Worm (Caenorhabditis elegans): ENCODE results near the gene lin-26.

The lin-26 gene

ce11 chrII:7635296-7635695 lies 46.7 kb upstream of the lin-26 start (continued):
- no peak for TF ChIP-seq C17E4.6 (GFP tag; IDR thresholded peaks at IDR 0.05)
- no peak for TF ChIP-seq let-607 (tag; optimal IDR thresholded peaks at IDR 0.05)
- no peak for TF ChIP-seq attf-6 (GFP tag; IDR thresholded peaks at IDR 0.05)
- no peak for TF ChIP-seq C06A6.2 (GFP tag; conservative IDR thresholded peaks at IDR 0.05)
- TF ChIP-seq pbrm-1 (GFP tag; IDR thresholded peaks at IDR 0.05) = no peak
- TF ChIP-seq F55B11.4 (tag; optimal IDR thresholded peaks at IDR 0.05; ENCODE audit: borderline replicate concordance, insufficient read depth) = no peak
- no peak for TF ChIP-seq F52B5.7 (tag; optimal IDR thresholded peaks at IDR 0.05)
- no peak for TF ChIP-seq aptf-3 (GFP tag; IDR thresholded peaks at IDR 0.05)
- no peak for TF ChIP-seq egl-44 (GFP tag; IDR thresholded peaks at IDR 0.05)
- TF ChIP-seq dox-1 (GFP tag; IDR thresholded peaks at IDR 0.05) = 0 out of 2 replicates have a peak, but pooled peaks have one; percentile 13
- no peak for TF ChIP-seq F57C9.4 (tag; optimal IDR thresholded peaks at IDR 0.05)
- TF ChIP-seq F39B2.1 (GFP tag; IDR thresholded peaks at IDR 0.05) = no peak
- TF ChIP-seq ets-4 (GFP tag; optimal IDR thresholded peaks at IDR 0.05) = no peak
- no peak for TF ChIP-seq F33H1.4 (GFP tag; IDR thresholded peaks at IDR 0.05)
- TF ChIP-seq athp-1 (tag; optimal IDR thresholded peaks at IDR 0.05) = no peak

ce11 chrII:7636941-7637340 lies 45.1 kb upstream of the lin-26 start:
- no peak for TF ChIP-seq lin-26 (GFP tag; IDR thresholded peaks at IDR 0.05)
- TF ChIP-seq madf-3 (GFP tag; IDR thresholded peaks at IDR 0.05) = no peak
- no peak for TF ChIP-seq F10E7.11 (tag; optimal IDR thresholded peaks at IDR 0.05)
- TF ChIP-seq sptf-2 (GFP tag; optimal IDR thresholded peaks at IDR 0.05) = no peak
- TF ChIP-seq nfyb-1 (GFP tag; IDR thresholded peaks at IDR 0.05) = no peak
- no peak for TF ChIP-seq atf-7 (tag; optimal IDR thresholded peaks at IDR 0.05)
- TF ChIP-seq F37B4.10 (GFP tag; IDR thresholded peaks at IDR 0.05) = no peak
- TF ChIP-seq him-1 (tag; optimal IDR thresholded peaks at IDR 0.05) = no peak
- TF ChIP-seq mel-28 (tag; optimal IDR thresholded peaks at IDR 0.05; ENCODE audit: borderline replicate concordance) = no peak
- no peak for TF ChIP-seq Y56A3A.18 (GFP tag; IDR thresholded peaks at IDR 0.05)
- no peak for TF ChIP-seq tbp1 (GFP tag; optimal IDR thresholded peaks at IDR 0.05)
- TF ChIP-seq ets-4 (GFP tag; optimal IDR thresholded peaks at IDR 0.05) = no peak
- no peak for TF ChIP-seq cebp-1 (GFP tag; IDR thresholded peaks at IDR 0.05)
- TF ChIP-seq cebp-1 (tag; optimal IDR thresholded peaks at IDR 0.05) = no peak
- no peak for TF ChIP-seq ceh-79 (tag; optimal IDR thresholded peaks at IDR 0.05)
- no peak for TF ChIP-seq F39B2.1 (GFP tag; IDR thresholded peaks at IDR 0.05)
- TF ChIP-seq mxl-1 (tag; optimal IDR thresholded peaks at IDR 0.05) = no peak
- no peak for TF ChIP-seq lag-1 (GFP tag; IDR thresholded peaks at IDR 0.05)
- no peak for TF ChIP-seq F23B12.7 (tag; optimal IDR thresholded peaks at IDR 0.05; ENCODE audit: insufficient read depth)

ce11 chrII:7639036-7639435 lies 43.0 kb upstream of the lin-26 start:
- no peak for TF ChIP-seq C06A6.2 (GFP tag; conservative IDR thresholded peaks at IDR 0.05)
- TF ChIP-seq sptf-2 (GFP tag; optimal IDR thresholded peaks at IDR 0.05) = no peak
- TF ChIP-seq B0035.1 (tag; optimal IDR thresholded peaks at IDR 0.05) = no peak
- TF ChIP-seq sea-2 (GFP tag; IDR thresholded peaks at IDR 0.05) = no peak
- TF ChIP-seq repo-1 (tag; optimal IDR thresholded peaks at IDR 0.05) = no peak
- no peak for TF ChIP-seq hlh-26 (GFP tag; conservative IDR thresholded peaks at IDR 0.05)
- no peak for TF ChIP-seq Y67H2A.10 (GFP tag; conservative IDR thresholded peaks at IDR 0.05)
- peak; percentile 47 for TF ChIP-seq dox-1 (GFP tag; IDR thresholded peaks at IDR 0.05)
- TF ChIP-seq ztf-18 (tag; optimal IDR thresholded peaks at IDR 0.05) = no peak
- peak; percentile 94 for TF ChIP-seq nhr-80 (tag; optimal IDR thresholded peaks at IDR 0.05)
- TF ChIP-seq ets-4 (GFP tag; optimal IDR thresholded peaks at IDR 0.05) = peak; percentile 31
- no peak for TF ChIP-seq lsy-27 (tag; optimal IDR thresholded peaks at IDR 0.05; ENCODE audit: borderline replicate concordance, insufficient read depth)
- TF ChIP-seq atf-7 (tag; optimal IDR thresholded peaks at IDR 0.05) = peak; percentile 31
- no peak for TF ChIP-seq mes-4 (tag; optimal IDR thresholded peaks at IDR 0.05)
- no peak for TF ChIP-seq cebp-1 (GFP tag; IDR thresholded peaks at IDR 0.05)
- TF ChIP-seq cebp-1 (tag; optimal IDR thresholded peaks at IDR 0.05) = peak; percentile 6
- TF ChIP-seq aptf-2 (GFP tag; conservative IDR thresholded peaks at IDR 0.05) = no peak
- 0 out of 2 replicates have a peak, but pooled peaks have one; percentile 24 for TF ChIP-seq ztf-28 (GFP tag; IDR thresholded peaks at IDR 0.05)
- no peak for TF ChIP-seq snpc-1.3 (tag; optimal IDR thresholded peaks at IDR 0.05; ENCODE audit: insufficient read depth)

Data from whole organism, young adult.